Fruit fly (Drosophila melanogaster): ENCODE results near the gene CG13965.

The CG13965 gene

DNA sequence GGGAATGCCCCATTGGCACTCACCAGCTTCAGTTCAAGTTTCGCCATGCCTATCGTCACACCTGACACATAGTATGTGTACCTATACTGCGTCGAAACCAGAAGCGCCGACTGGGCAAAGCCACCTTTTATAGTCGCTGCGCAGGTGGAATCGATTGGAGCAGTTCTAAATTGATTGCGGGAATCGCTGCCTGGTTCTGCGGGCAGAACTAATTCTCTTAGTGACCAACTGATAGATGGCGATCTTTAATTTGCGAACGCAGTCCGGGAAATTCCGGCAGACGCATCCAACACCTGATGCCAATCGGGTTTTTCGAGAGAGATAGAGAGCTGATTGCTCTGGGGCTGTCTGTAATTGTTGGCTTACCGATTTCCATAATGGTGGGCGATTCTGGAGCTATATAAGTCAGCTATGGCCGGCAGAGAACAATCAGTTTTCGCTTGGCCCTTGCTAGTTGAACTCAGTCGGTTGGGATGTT, at the start of gene CG13965, which contains the start of gene CG16772:
CG13965 (minus strand) TSS at position 101 of the 478 bp plus-strand sequence.
CG16772 (plus strand) TSS at position 428 of the 478 bp plus-strand sequence.
- TF ChIP-seq CTCF (optimal IDR thresholded peaks at IDR 0.05) (no peak), CG8478 (optimal IDR thresholded peaks at IDR 0.05) (no peak)

DNA sequence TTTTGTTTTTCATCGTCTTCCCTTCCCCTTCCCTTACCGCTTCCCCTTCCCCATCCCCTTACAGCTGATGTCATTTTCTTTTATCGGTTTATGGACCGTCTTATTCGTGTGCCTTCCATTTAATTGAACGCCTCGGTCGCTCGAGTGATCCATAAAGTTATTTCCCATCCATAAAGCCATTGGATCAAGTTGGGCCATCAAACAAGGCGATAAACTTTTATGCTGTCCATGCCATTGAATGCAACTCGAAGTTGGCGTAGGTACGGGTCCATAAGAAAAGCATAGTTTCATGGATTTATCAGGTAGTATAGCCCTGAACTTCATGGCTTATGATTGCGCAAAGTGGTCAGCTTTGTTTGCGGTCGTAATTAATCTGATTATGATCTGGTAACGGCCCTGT, 42.9 kb upstream of the CG13965 start:
- TF ChIP-seq CG8478 (optimal IDR thresholded peaks at IDR 0.05) (no peak), CTCF (optimal IDR thresholded peaks at IDR 0.05) (no peak)

DNA sequence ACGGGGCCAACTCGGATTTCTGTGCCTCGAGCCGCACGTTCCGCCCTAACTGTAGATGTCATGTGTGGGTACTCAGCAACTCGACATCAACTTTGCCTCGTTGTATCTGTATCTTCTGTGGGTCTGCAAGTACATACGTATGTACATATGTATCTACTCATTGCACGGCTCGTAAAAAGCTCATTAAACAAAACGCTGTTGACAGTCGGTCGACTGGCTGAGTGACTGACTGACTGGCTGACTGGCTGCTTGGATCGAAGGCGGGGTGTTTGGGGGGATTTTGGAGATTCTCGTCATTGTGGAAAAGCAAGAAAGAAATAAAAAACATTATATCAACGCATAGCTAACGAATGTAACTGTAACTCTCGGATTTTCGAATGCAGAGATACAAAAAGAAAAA, 42.2 kb upstream of the CG13965 start:
- TF ChIP-seq CTCF (optimal IDR thresholded peaks at IDR 0.05) (no peak), CG8478 (optimal IDR thresholded peaks at IDR 0.05) (no peak)

DNA sequence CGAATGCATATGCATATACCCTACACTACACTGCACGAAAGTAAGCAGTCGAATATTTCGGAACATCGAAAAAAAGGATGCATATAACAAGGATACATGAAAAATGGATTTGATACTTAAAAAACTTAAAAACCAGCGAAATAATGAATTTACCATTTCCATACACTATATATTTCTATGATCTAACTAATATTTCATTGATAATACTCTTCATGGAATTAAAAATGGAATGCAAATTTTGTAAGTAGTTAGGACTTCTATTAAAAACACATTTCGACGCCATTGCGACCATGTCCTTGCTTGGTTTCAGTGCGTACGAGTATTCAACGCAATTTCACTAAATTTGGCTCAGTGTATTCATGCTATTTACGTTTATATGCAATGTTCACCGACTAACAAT, 39.9 kb upstream of the CG13965 start:
- TF ChIP-seq CTCF (optimal IDR thresholded peaks at IDR 0.05) (no peak), CG8478 (optimal IDR thresholded peaks at IDR 0.05) (no peak)

DNA sequence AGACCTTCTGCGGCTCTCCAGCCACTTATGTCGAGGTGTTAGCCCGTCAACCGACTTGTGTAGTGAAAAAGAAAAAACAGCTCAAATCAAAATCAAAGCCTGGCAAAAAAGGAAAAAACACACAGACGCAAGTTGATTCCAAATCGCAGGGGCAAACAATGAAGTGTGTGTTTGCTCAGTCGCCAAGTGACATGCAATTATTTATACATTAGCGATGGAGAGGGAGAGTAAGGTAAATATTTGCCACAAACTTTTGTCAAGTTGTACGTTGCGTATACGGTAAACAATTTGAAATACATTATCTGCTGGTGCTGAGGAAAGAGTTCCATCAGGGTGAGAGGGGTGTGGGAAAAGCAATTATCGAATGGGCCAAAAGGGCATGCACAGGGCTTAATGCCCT, 36.0 kb upstream of the CG13965 start:
- TF ChIP-seq CG8478 (optimal IDR thresholded peaks at IDR 0.05), result no peak
- TF ChIP-seq CTCF (optimal IDR thresholded peaks at IDR 0.05), result no peak

DNA sequence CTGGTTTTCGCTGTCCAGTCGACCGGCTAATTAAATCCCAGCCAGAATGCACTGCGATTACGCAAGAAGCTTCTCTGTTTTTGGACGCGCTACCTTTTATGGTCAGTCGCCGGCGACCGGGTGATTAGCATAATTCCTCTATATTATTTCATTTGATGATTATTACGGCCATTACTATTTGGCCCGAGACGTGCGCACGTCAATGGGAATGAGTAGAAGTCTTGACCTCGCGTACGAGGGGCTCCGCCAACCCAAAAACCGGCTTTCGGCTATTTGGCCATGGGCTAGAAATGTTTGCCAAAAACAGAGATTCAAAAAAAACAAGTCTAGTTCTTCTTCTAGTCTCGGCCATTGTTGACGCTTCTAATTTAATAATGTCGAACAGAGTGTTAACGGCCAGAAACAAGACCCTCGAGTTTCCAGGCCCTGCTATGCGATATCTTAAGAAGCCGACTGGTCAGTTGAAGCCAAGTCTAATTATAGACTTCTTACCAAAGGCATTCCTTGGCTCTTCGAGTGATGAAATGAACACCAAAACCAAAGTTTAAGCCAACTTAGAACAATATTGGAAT, 30.4 kb upstream of the CG13965 start:
- TF ChIP-seq CG8478 (optimal IDR thresholded peaks at IDR 0.05) (no peak), CTCF (optimal IDR thresholded peaks at IDR 0.05) (no peak)

DNA sequence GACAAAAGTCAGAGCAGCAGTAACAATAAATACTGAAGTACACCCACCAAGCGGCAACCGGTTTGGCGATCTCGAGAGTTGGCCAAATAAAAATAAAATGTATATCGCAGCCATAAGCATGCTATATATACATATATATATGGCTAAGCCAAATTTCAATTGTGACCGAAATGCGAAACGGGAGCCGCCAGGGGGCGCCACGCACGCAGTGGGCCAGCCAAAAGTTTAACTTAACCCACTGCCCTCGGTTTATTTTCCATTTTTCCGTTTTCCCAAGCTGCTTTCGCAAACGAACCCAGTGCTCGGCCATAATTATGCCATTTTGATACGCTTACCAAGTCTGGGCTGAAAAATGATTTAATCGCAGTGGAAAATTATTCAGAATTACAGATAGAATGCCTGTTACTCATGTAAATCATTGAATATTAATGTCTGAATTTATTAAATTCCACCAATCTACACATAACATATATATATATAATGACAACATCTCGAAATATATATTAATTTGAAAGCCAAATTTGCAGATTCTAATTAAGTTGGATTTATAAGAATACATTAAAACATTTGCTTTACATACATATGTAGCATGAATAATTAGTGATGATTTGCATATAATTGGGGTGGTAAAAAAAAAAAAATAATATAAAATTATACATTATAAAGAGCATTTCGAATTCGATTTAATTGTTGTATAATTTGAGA, 27.7 kb upstream of the CG13965 start:
- TF ChIP-seq CG8478 (optimal IDR thresholded peaks at IDR 0.05) (no peak), CTCF (optimal IDR thresholded peaks at IDR 0.05) (peak; percentile 64 to 66)

DNA sequence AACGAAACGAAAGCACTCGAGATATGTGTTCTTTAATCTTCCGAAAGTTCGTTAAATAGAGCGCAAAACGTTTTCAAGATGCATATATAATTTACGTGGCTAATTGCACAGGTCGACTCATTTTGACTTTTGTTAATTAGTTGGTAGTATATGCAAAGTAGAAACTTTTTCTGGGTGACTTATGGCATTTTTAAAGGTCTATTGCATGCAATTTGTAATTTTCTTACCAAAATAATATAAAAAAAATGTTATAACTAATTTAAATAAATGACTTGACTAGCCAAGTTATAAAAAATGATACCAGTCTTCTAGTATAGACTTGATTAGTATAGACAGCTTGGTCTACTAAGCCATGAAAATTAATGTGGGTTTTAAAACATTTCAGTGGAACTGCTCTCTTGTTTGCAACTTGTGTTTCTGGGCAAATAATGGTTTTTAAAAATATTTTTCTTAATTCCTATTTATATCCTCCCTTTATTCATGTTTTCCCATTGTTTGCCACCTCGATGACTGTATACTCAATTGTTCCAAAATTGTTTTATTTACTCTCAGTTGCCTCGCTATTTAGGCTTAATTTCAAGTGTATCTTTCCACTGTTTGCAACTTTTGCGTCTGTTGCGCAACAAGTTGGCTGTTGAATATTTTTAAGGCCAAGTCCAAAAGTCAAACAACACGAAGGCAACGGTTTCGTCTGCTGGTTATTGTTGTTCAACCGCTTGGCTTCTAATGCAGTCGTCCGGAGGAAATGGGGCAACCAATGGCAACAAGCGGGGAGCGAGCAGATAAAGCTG, 25.9 kb upstream of the CG13965 start:
- TF ChIP-seq CG8478 (optimal IDR thresholded peaks at IDR 0.05) (no peak), CTCF (optimal IDR thresholded peaks at IDR 0.05) (no peak)

DNA sequence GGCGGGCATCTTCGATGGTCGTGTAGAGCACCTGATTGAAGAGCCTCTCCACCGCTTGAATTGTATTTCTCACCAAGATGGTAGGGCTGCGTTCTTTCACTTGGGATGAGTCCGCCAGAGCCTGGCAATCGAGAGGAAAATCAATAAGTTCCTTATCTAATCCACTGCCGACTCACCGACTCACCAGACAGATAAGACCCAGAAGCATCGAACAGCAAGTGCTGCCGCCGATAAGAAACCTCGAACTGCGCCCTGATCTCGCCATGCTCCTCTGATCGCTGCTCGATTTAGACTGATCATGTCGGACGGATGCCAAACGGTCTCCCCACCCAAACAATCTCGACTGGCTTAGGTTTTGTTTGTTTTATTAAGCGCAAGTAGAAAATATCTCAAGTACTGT, 5.2 kb upstream of the CG13965 start, which contains the start of gene Hf:
Hf (minus strand) TSS at position 296 of the 400 bp plus-strand sequence.
- TF ChIP-seq CTCF (optimal IDR thresholded peaks at IDR 0.05), result no peak
- TF ChIP-seq CG8478 (optimal IDR thresholded peaks at IDR 0.05), result no peak

DNA sequence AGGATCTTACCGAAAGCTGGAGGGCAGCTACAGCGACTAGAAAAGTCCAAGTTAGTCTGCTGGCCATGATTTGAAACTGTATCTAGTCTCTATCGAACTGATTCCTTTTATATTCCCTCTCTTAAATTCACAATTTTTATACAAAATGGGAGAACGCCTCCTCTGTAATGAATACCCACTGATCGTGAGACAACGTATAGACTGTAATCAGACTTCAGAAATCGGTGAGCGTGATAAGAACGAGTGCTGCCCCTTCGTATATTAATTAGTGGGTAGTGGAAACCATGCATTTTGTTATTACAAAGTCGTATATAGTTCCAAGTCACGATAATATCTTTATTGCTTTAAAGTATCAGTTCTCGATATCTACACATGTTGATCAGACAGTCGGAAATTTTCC, 4.3 kb upstream of the CG13965 start, which contains the start of gene OS9:
OS9 (minus strand) TSS at position 101 of the 400 bp plus-strand sequence.
- TF ChIP-seq CTCF (optimal IDR thresholded peaks at IDR 0.05) (no peak), CG8478 (optimal IDR thresholded peaks at IDR 0.05) (no peak)

DNA sequence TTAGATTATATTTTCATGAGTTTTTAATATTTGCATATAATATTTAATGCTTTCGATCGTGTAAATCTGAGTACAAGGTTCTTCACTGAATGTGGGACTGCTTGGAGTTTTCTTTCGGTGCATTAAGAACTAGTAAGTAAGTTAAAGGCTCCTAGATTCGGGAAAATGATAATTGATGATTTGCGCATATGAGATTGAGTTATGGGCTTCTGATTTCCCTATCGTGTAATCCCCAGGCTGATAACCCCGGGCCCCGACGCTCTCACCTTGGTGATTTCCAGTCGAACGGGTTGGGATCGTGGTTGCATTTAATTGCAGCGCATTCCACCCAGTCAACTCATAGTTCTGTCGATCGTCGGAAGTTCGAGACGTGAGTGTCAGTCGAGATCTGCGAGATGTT, 1.7 kb upstream of the CG13965 start, which contains the start of gene CG10680:
CG10680 (plus strand) TSS at position 301 of the 400 bp plus-strand sequence.
- TF ChIP-seq CG8478 (optimal IDR thresholded peaks at IDR 0.05), result no peak
- no peak for TF ChIP-seq CTCF (optimal IDR thresholded peaks at IDR 0.05)

DNA sequence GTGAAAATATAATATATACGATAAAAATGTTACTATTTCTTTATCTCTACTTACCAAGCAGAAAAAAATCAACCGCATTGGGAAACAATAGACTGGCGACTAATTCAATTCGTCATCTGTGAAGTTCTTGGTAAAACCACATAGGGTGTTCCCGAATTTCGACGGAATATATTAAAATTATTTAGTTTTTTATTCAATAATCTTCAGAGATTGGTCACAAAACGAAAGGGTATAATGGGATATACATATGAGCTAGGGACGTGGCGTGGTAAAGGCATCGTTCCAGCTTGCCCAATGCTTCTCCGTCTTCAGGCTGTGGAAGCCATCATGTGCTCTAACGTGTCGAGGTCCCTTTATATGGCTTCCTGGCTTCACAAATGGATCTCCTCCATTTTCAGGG, 567 bp downstream of the CG13965 start, which contains the start of gene CG42866:
CG42866 (minus strand) TSS at position 101 of the 400 bp plus-strand sequence.
- TF ChIP-seq CG8478 (optimal IDR thresholded peaks at IDR 0.05) (no peak), CTCF (optimal IDR thresholded peaks at IDR 0.05) (no peak)

DNA sequence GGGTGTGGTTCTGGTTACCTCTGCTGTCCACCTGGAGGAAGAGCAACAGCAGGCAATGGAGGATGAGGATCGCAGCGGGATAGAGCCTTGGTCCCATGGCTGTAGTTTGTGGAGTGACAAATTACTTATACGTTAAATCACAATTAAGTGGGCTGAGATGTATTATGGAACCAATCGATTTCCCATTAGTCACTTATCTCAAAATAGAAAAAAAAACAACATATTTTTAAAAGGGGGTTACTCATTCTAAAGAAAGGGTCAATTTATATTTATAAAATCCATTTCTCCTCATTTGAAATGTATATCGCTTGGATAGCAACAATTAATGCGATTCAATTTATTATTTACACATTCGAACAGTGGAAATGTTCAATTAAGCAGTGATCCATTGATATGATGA, 1.2 kb downstream of the CG13965 start, which contains the start of gene CG34051:
CG34051 (minus strand) TSS at position 101 of the 400 bp plus-strand sequence.
- TF ChIP-seq CG8478 (optimal IDR thresholded peaks at IDR 0.05), result no peak
- no peak for TF ChIP-seq CTCF (optimal IDR thresholded peaks at IDR 0.05)

DNA sequence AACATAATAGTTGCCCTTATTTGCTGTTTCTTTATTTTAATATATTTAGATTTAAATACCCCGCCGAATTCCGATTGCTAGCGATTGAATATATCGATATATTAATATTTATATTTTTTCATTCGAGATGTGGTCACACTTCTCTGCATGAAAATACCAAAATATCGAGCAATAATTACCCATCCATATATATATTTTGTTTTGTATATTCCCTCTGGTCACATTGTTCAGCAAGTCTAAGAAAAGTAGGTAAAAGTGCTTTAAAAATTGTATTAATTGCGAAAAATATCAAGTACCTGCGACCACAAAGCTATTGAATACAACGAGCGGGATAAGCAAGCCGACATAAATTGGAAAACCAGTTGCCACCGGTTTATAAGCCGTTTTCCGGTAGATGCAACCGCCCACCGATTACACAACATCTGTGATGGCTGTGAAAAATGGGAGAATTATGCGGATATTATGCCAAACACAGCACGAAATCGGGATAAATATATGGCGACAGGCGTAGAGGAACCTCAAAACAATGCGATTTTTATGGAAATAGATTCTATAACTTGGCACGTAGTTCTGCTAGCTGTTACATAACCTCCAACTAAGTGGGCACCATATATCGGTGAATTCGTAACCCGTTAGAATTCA, 3.5 kb downstream of the CG13965 start, which contains the start of gene COX4:
COX4 (plus strand) TSS at position 194 of the 642 bp plus-strand sequence.
- no peak for TF ChIP-seq CTCF (optimal IDR thresholded peaks at IDR 0.05)
- TF ChIP-seq CG8478 (optimal IDR thresholded peaks at IDR 0.05), result no peak
